Worm (Caenorhabditis elegans) whole organism, L2 larva: ENCODE measurements around the gene let-70.
A peak's percentile ranks its signal among the peaks of the same experiment; 100 is the strongest.

Source experiments
- F13H6.1 ChIP-seq: sonication (generic microtip); optimal IDR thresholded peaks from 2 replicates; lab custom pipeline; 2016; ENCODE audit warnings: missing genetic modification characterization, missing compliant biosample characterization
- ama-1 ChIP-seq: fragments of 150-350 bp; optimal IDR thresholded peaks from 2 replicates; lab custom pipeline; 2018; ENCODE audit warnings: inconsistent platforms
- nhr-11 ChIP-seq: fragments of 150-350 bp; optimal IDR thresholded peaks from 2 replicates; lab custom pipeline; 2014; ENCODE audit warnings: missing biosample characterization, missing genetic modification characterization
- nhr-237 ChIP-seq: fragments of 150-350 bp; optimal IDR thresholded peaks from 2 replicates; lab custom pipeline; 2014; ENCODE audit warnings: missing biosample characterization, missing genetic modification characterization
- snpc-4 ChIP-seq: fragments of 150-350 bp; optimal IDR thresholded peaks from 2 replicates; lab custom pipeline; 2014; ENCODE audit warnings: missing biosample characterization, missing genetic modification characterization
- unc-39 ChIP-seq: fragments of 150-350 bp; optimal IDR thresholded peaks from 2 replicates; lab custom pipeline; 2014; ENCODE audit warnings: missing biosample characterization, missing genetic modification characterization
- ztf-4 ChIP-seq: fragments of 150-350 bp; optimal IDR thresholded peaks from 2 replicates; lab custom pipeline; 2014; ENCODE audit warnings: missing biosample characterization, missing genetic modification characterization

ce11 chrIV:11119972-11120562, 38.0 kb upstream of the let-70 start:
- no peak for TF ChIP-seq unc-39 (tag; lab: Kevin White, UChicago)
- TF ChIP-seq ama-1 (lab: Kevin White, UChicago) = no peak
- no peak for TF ChIP-seq nhr-237 (tag; lab: Kevin White, UChicago)
- TF ChIP-seq ztf-4 (tag; lab: Kevin White, UChicago) = no peak
- peak; percentile 47 for TF ChIP-seq F13H6.1
- TF ChIP-seq nhr-11 (tag; lab: Kevin White, UChicago) = no peak
- TF ChIP-seq snpc-4 = no peak
